Worm (Caenorhabditis elegans) whole organism, young adult: ENCODE data around the gene F54E12.2.

ENCODE experiments used
- F33H1.4 ChIP-seq: fragments of 200-800 bp; sonication (Bioruptor generic); IDR thresholded peaks from 2 replicates; pipeline ENCODE4 v1.3.6; 2022; ENCODE audit warnings: missing genetic modification reagents, missing genetic modification characterization, missing compliant biosample characterization
- T07F8.4 ChIP-seq: sonication (generic microtip); optimal IDR thresholded peaks from 2 replicates; lab custom pipeline; 2016; ENCODE audit warnings: mild to moderate bottlenecking, missing genetic modification characterization, moderate library complexity, missing compliant biosample characterization
- Y56A3A.18 ChIP-seq: fragments of 200-800 bp; sonication (Bioruptor generic); IDR thresholded peaks from 2 replicates; pipeline ENCODE4 v1.3.6; 2022; ENCODE audit warnings: missing genetic modification reagents, missing genetic modification characterization, missing compliant biosample characterization
- ceh-91 ChIP-seq: fragments of 200-800 bp; sonication (Bioruptor generic); IDR thresholded peaks from 2 replicates; pipeline ENCODE4 v1.3.6; 2022; ENCODE audit warnings: missing genetic modification reagents, missing genetic modification characterization, missing compliant biosample characterization
- dox-1 ChIP-seq: fragments of 200-800 bp; sonication (Bioruptor generic); IDR thresholded peaks from 2 replicates; pipeline ENCODE4 v1.3.6; 2022; ENCODE audit warnings: missing genetic modification reagents, missing genetic modification characterization, missing compliant biosample characterization
- egl-18 ChIP-seq: fragments of 200-800 bp; sonication (Bioruptor generic); IDR thresholded peaks from 2 replicates; pipeline ENCODE4 v1.3.6; 2022; ENCODE audit warnings: missing genetic modification reagents, missing genetic modification characterization, missing compliant biosample characterization
- hsf-1 ChIP-seq: fragments of 200-800 bp; sonication (Bioruptor generic); IDR thresholded peaks from 2 replicates; pipeline ENCODE4 v1.3.6; 2022; ENCODE audit warnings: missing genetic modification reagents, missing genetic modification characterization, missing compliant biosample characterization
- lsy-27 ChIP-seq: sonication (generic microtip); optimal IDR thresholded peaks from 2 replicates; lab custom pipeline; 2017; ENCODE audit warnings: missing genetic modification characterization, mild to moderate bottlenecking, missing compliant biosample characterization, antibody characterized with exemption, missing genotype, borderline replicate concordance; ENCODE audit not compliant: insufficient read depth
- pbrm-1 ChIP-seq: fragments of 200-800 bp; sonication (Bioruptor generic); IDR thresholded peaks from 2 replicates; pipeline ENCODE4 v1.3.6; 2022; ENCODE audit warnings: missing genetic modification reagents, missing genetic modification characterization, missing compliant biosample characterization

- no peak for TF ChIP-seq T07F8.4
- no peak for TF ChIP-seq hsf-1 (GFP tag; lab: Robert Waterston, UW)
- TF ChIP-seq ceh-91 (GFP tag; lab: Robert Waterston, UW), result no peak
- TF ChIP-seq lsy-27 (tag; lab: Kevin White, UChicago), result no peak
- no peak for TF ChIP-seq dox-1
- no peak for TF ChIP-seq Y56A3A.18 (GFP tag; lab: Robert Waterston, UW)
- no peak for TF ChIP-seq pbrm-1
- no peak for TF ChIP-seq egl-18 (GFP tag; lab: Robert Waterston, UW)
- TF ChIP-seq F33H1.4 (GFP tag; lab: Robert Waterston, UW), result no peak
Measured at ce11 chrIV:11317119-11317518, 19.9 kb downstream of the F54E12.2 start, which contains the start of gene gspd-1.
